Fruit fly (Drosophila melanogaster) whole organism, pupa: ENCODE results near the gene RpL7.

Source experiments
- CG10348 ChIP-seq: fragments of 200-800 bp; sonication (Bioruptor generic); IDR thresholded peaks from 2 replicates; pipeline ENCODE4 v1.3.6; 2022; ENCODE audit warnings: missing biosample characterization, missing genetic modification characterization
- CG12605 ChIP-seq: fragments of 200-800 bp; sonication (Bioruptor generic); IDR thresholded peaks from 2 replicates; pipeline ENCODE4 v1.3.6; 2022; ENCODE audit warnings: missing biosample characterization, missing genetic modification characterization
- CG13204 ChIP-seq: fragments of 200-800 bp; sonication (Bioruptor generic); optimal IDR thresholded peaks from 2 replicates; lab custom pipeline; 2018; ENCODE audit warnings: missing biosample characterization, mild to moderate bottlenecking, missing genetic modification characterization, moderate library complexity
- CG14655 ChIP-seq: fragments of 200-800 bp; sonication (Bioruptor generic); optimal IDR thresholded peaks from 3 replicates; lab custom pipeline; 2017; ENCODE audit warnings: mild to moderate bottlenecking, missing biosample characterization, missing genetic modification reagents, missing genetic modification characterization
- CG15710 ChIP-seq: fragments of 200-800 bp; sonication (Bioruptor generic); optimal IDR thresholded peaks from 2 replicates; lab custom pipeline; 2018; ENCODE audit warnings: missing biosample characterization, mild to moderate bottlenecking, missing genetic modification characterization, moderate library complexity
- CG17806 ChIP-seq: fragments of 200-800 bp; sonication (Bioruptor generic); optimal IDR thresholded peaks from 2 replicates; lab custom pipeline; 2018; ENCODE audit warnings: missing biosample characterization, mild to moderate bottlenecking, missing genetic modification characterization, moderate library complexity
- CG32121 ChIP-seq: fragments of 200-800 bp; sonication (Bioruptor generic); IDR thresholded peaks from 2 replicates; pipeline ENCODE4 v1.3.6; 2022; ENCODE audit warnings: missing biosample characterization, missing genetic modification characterization
- CG34367 ChIP-seq: fragments of 200-800 bp; sonication (Bioruptor generic); optimal IDR thresholded peaks from 2 replicates; lab custom pipeline; 2018; ENCODE audit warnings: missing biosample characterization, mild to moderate bottlenecking, missing genetic modification characterization
- CG4496 ChIP-seq: fragments of 200-800 bp; sonication (Bioruptor generic); IDR thresholded peaks from 3 replicates; pipeline ENCODE4 v1.3.6; 2022; ENCODE audit warnings: missing biosample characterization, missing genetic modification characterization
- CG8159 ChIP-seq: fragments of 200-800 bp; sonication (Bioruptor generic); optimal IDR thresholded peaks from 3 replicates; lab custom pipeline; 2018; ENCODE audit warnings: missing biosample characterization, mild to moderate bottlenecking, missing genetic modification characterization, moderate library complexity
- CG8301 ChIP-seq: fragments of 200-800 bp; sonication (Bioruptor generic); optimal IDR thresholded peaks from 2 replicates; lab custom pipeline; 2018; ENCODE audit warnings: missing biosample characterization, mild to moderate bottlenecking, missing genetic modification characterization
- CG9948 ChIP-seq: fragments of 200-800 bp; sonication (Bioruptor generic); optimal IDR thresholded peaks from 2 replicates; lab custom pipeline; 2018; ENCODE audit warnings: missing biosample characterization, mild to moderate bottlenecking, missing genetic modification characterization, moderate library complexity
- D1 ChIP-seq: fragments of 200-800 bp; sonication (Bioruptor generic); optimal IDR thresholded peaks from 2 replicates; lab custom pipeline; 2018; ENCODE audit warnings: missing biosample characterization, mild to moderate bottlenecking, missing genetic modification characterization, moderate library complexity
- EcR ChIP-seq: fragments of 200-800 bp; sonication (Bioruptor generic); optimal IDR thresholded peaks from 3 replicates; lab custom pipeline; 2019; ENCODE audit warnings: missing biosample characterization, missing genetic modification characterization, mild to moderate bottlenecking, moderate library complexity, missing genetic modification reagents
- Ets98B ChIP-seq: fragments of 200-800 bp; sonication (Bioruptor generic); IDR thresholded peaks from 2 replicates; pipeline ENCODE4 v1.3.6; 2022; ENCODE audit warnings: missing biosample characterization, missing genetic modification characterization
- Pif1A ChIP-seq: fragments of 200-800 bp; sonication (Bioruptor generic); optimal IDR thresholded peaks from 3 replicates; lab custom pipeline; 2016; ENCODE audit warnings: missing biosample characterization, missing genetic modification characterization
- Pif1B ChIP-seq: fragments of 200-800 bp; sonication (Bioruptor generic); optimal IDR thresholded peaks from 3 replicates; lab custom pipeline; 2016; ENCODE audit warnings: missing biosample characterization, missing genetic modification characterization
- Snoo ChIP-seq: fragments of 200-800 bp; sonication (Bioruptor generic); optimal IDR thresholded peaks from 3 replicates; lab custom pipeline; 2017; ENCODE audit warnings: missing biosample characterization, mild to moderate bottlenecking, missing genetic modification characterization, inconsistent platforms
- fd96Ca ChIP-seq: fragments of 200-800 bp; sonication (Bioruptor generic); IDR thresholded peaks from 3 replicates; pipeline ENCODE4 v1.3.6; 2022; ENCODE audit warnings: missing biosample characterization, missing genetic modification characterization
- gl ChIP-seq: fragments of 200-800 bp; sonication (Bioruptor generic); optimal IDR thresholded peaks from 2 replicates; lab custom pipeline; 2018; ENCODE audit warnings: missing biosample characterization, mild to moderate bottlenecking, missing genetic modification characterization
- rn ChIP-seq: fragments of 200-800 bp; sonication (Bioruptor generic); IDR thresholded peaks from 2 replicates; pipeline ENCODE4 v1.3.6; 2022; ENCODE audit warnings: missing biosample characterization, missing genetic modification characterization

Gene RpL7

DNA sequence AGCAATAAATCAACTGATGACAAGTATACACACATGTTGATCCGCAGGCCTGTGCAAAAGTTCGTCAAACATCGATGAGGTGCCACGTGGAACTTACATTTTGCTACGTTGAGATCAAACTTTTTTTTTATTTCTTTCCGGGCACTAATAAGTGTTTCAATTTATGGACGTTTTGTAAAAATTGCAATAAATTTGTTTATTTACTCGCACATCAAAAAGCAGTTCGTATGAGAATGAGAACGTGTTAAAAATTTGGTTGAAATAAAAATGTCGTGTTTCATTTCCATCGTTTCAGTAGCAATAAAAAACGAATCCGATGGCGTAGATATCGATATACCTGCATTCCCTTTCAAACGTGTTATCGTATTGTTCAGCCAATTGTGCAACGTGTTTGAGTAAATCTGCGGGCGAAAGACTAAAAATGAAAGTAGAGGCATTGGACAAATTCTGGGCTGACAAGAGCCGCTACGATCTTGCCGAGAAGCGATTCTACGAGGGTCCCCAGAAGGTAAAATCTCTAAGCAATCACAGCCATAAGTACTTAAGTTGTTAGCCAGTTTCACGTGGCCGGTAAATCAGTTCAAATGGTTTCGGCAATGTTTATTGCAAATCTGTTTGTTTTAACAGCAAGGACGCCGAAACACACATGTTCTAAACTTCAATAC is 31.5 kb downstream of the RpL7 start, which contains the start of gene eEF1delta:
Gene eEF1delta, plus strand, starts transcription at position 356 of the 665 bp plus-strand sequence.
- TF ChIP-seq CG34367 (tag; lab: Kevin White, UChicago) (no peak), Pif1B (GFP tag; lab: Kevin White, UChicago) (no peak), Ets98B (GFP tag; lab: Robert Waterston, UW) (no peak), fd96Ca (GFP tag; lab: Robert Waterston, UW) (no peak), rn (GFP tag; lab: Robert Waterston, UW) (no peak), CG8301 (tag; lab: Kevin White, UChicago) (no peak), CG4496 (no peak), D1 (tag; lab: Kevin White, UChicago) (no peak)
- TF ChIP-seq, all 21 proteins: peak for 0

DNA sequence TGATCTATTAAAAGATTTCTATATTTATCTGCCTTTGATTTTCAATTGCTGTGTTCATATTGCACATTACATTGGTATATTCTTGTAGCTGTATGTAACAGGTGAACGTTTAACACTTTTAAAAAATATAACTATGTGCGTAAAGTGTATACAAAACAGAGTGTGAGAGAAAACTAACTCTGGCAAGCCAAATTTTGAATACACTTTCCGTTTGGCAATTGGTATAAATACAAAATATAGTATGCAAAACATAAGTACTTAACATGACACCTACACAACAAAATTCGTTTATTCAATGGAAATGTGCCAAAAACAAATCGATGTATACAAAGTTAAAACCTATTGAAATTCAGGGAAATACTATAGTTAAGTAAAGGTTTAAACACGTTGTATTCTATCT is 32.0 kb downstream of the RpL7 start:
- TF ChIP-seq CG17806 (no peak), EcR (no peak), fd96Ca (GFP tag; lab: Robert Waterston, UW) (no peak), Pif1A (GFP tag; lab: Kevin White, UChicago) (no peak), CG13204 (GFP tag; lab: Kevin White, UChicago) (no peak), CG12605 (GFP tag; lab: Robert Waterston, UW) (no peak), CG32121 (GFP tag; lab: Robert Waterston, UW) (no peak), gl (tag; lab: Kevin White, UChicago) (no peak)

DNA sequence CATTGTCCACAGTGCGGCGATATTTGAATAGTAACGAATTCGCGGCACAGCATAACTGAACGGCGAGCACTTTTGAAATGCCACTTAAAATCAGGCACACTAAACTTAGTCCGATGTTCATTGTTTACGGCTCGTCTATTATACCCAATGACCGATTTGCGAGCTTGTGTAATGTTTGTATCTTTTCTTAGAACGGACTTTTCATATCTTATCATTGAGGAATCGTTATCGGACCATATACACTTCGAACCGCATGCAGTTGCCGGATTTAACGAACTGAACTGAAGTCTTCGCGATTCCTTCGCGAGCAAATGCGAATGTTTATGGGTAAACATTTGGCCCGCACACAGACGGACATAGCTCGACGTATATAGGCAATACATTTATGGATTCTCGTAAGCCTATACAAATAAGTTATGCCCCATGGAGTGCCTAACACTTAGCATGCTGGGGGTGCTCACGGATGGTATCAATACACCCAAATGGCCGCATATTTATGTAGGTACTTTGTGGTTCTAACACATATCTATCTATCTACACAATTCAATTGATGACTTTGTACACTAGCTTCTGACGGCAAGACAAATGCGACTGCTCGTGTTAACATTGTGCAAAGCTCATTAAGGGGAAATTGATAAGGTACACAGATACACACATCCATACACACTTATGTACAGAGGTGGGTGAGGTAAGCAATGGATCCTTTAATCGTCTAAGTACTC is 37.1 kb downstream of the RpL7 start, which contains the start of gene mthl15:
Gene mthl15, minus strand, starts transcription at position 593 of the 722 bp plus-strand sequence.
- TF ChIP-seq CG8159 (no peak), CG10348 (GFP tag; lab: Robert Waterston, UW) (no peak), Pif1A (GFP tag; lab: Kevin White, UChicago) (no peak), CG14655 (GFP tag; lab: Kevin White, UChicago) (no peak), Snoo (tag; lab: Kevin White, UChicago) (no peak), CG34367 (tag; lab: Kevin White, UChicago) (no peak), CG17806 (no peak), CG8301 (tag; lab: Kevin White, UChicago) (no peak), rn (GFP tag; lab: Robert Waterston, UW) (no peak), Pif1B (GFP tag; lab: Kevin White, UChicago) (no peak), CG12605 (GFP tag; lab: Robert Waterston, UW) (no peak), fd96Ca (GFP tag; lab: Robert Waterston, UW) (no peak), EcR (no peak), CG32121 (GFP tag; lab: Robert Waterston, UW) (no peak), CG13204 (GFP tag; lab: Kevin White, UChicago) (no peak), Ets98B (GFP tag; lab: Robert Waterston, UW) (no peak), D1 (tag; lab: Kevin White, UChicago) (no peak), CG15710 (tag; lab: Kevin White, UChicago) (no peak), CG4496 (no peak), gl (tag; lab: Kevin White, UChicago) (no peak)

DNA sequence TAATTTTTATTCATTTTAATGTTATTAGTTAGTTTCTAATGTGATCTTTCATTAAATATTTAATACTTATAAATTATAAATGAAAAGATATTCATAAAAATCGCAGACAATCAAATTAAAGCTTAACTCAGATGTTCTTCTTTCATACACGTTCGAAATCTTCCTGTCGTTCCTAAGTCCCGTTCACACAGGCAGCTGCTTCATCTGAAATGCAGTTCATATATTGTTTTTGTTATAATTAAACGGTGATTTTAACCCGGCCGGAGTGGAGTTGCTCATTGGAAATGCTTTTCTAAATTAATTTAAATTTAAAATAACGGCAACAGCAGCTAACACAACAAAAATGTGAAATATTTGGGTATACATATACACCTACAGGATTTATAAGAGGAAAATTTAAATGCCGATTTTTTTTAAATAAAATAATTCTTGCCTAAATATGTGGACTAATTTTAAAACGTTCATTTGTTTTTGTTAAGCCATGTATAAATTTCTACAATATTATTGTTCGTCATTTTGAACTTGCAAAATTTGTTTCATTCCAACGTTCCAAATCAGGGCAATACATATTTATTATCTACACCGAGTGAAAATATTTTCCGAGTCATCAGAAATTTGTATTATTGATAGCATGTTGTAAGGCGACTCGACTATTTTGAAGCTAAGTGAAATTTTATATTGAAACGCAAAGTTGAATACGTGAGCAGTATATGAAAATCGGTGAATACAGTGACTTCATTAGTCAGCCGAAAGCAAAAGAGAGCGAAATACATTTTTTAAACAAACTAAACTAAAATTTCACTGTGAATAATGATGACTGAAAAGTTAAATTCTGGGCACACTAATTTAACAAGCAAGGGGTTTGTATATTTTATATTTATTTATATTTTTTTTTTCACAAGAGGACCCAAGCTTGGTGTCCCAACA is 38.2 kb downstream of the RpL7 start, which contains the start of gene me31B:
Gene me31B, plus strand, starts transcription at position 616 of the 927 bp plus-strand sequence.
- TF ChIP-seq CG34367 (tag; lab: Kevin White, UChicago) (no peak), CG9948 (tag; lab: Kevin White, UChicago) (peak; percentile 16)

DNA sequence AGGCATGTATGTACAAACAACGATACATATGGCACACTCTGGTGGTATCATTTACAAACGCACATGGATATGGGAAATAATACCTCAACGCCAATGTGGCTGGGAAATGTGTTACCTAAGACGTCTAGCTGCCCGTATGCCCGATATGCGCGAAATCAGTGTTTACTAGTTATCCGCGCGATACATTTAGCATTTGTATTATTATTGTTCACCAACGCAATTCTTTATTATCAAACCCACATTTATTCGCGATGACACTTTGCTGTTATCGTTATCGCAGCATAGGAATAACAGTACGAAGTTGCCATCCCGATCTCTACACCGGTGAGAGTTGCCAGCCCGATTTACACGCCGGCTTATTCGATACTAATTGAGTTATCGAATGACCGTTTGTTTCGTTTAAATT is 46.0 kb downstream of the RpL7 start, which contains the start of gene chico:
Gene chico, minus strand, starts transcription at position 294 of the 406 bp plus-strand sequence.
- TF ChIP-seq fd96Ca (GFP tag; lab: Robert Waterston, UW) (no peak), Snoo (tag; lab: Kevin White, UChicago) (no peak), Pif1B (GFP tag; lab: Kevin White, UChicago) (no peak), CG9948 (tag; lab: Kevin White, UChicago) (no peak), gl (tag; lab: Kevin White, UChicago) (no peak), CG15710 (tag; lab: Kevin White, UChicago) (no peak), D1 (tag; lab: Kevin White, UChicago) (no peak), Ets98B (GFP tag; lab: Robert Waterston, UW) (no peak)
